Worm (Caenorhabditis elegans) whole organism, late embryonic: Measurements from ENCODE around the gene ins-31.

ENCODE experiments used
- C38D4.7 ChIP-seq: fragments of 200-800 bp; sonication (Bioruptor generic); optimal IDR thresholded peaks from 2 replicates; lab custom pipeline; 2018; ENCODE audit warnings: mild to moderate bottlenecking, missing genetic modification characterization, moderate library complexity, missing compliant biosample characterization
- T23F11.4 ChIP-seq: fragments of 200-800 bp; sonication (Bioruptor generic); optimal IDR thresholded peaks from 2 replicates; lab custom pipeline; 2018; ENCODE audit warnings: mild to moderate bottlenecking, missing genetic modification characterization, missing compliant biosample characterization
- ahr-1 ChIP-seq: sonication (generic microtip); optimal IDR thresholded peaks from 2 replicates; lab custom pipeline; 2016; ENCODE audit warnings: missing genetic modification characterization, missing compliant biosample characterization
- ama-1 ChIP-seq: fragments of 150-350 bp; optimal IDR thresholded peaks from 2 replicates; lab custom pipeline; 2014
- ceh-19 ChIP-seq: fragments of 200-800 bp; sonication (Bioruptor generic); optimal IDR thresholded peaks from 2 replicates; lab custom pipeline; 2018; ENCODE audit warnings: mild to moderate bottlenecking, missing genetic modification characterization, missing compliant biosample characterization
- ceh-2 ChIP-seq: sonication (generic microtip); optimal IDR thresholded peaks from 2 replicates; lab custom pipeline; 2016; ENCODE audit warnings: missing genotype, missing genetic modification characterization, missing compliant biosample characterization
- ceh-22 ChIP-seq: sonication (generic microtip); optimal IDR thresholded peaks from 2 replicates; lab custom pipeline; 2017; ENCODE audit warnings: missing biosample characterization, missing genetic modification characterization
- ceh-24 ChIP-seq: sonication (generic microtip); optimal IDR thresholded peaks from 2 replicates; lab custom pipeline; 2016; ENCODE audit warnings: mild to moderate bottlenecking, missing genetic modification characterization, missing compliant biosample characterization
- ceh-31 ChIP-seq: sonication (generic microtip); optimal IDR thresholded peaks from 2 replicates; lab custom pipeline; 2016; ENCODE audit warnings: missing genetic modification characterization, missing compliant biosample characterization
- ceh-34 ChIP-seq: sonication (generic microtip); optimal IDR thresholded peaks from 2 replicates; lab custom pipeline; 2016; ENCODE audit warnings: mild to moderate bottlenecking, missing genetic modification characterization, missing compliant biosample characterization
- ceh-48 ChIP-seq: sonication (generic microtip); optimal IDR thresholded peaks from 2 replicates; lab custom pipeline; 2016; ENCODE audit warnings: missing genetic modification characterization, inconsistent platforms, missing compliant biosample characterization
- ceh-6 ChIP-seq: fragments of 200-800 bp; sonication (Bioruptor generic); optimal IDR thresholded peaks from 2 replicates; lab custom pipeline; 2018; ENCODE audit warnings: mild to moderate bottlenecking, missing genetic modification characterization, missing compliant biosample characterization
- che-1 ChIP-seq: sonication (generic microtip); optimal IDR thresholded peaks from 2 replicates; lab custom pipeline; 2016; ENCODE audit warnings: mild to moderate bottlenecking, missing genetic modification characterization, missing compliant biosample characterization
- dmd-4 ChIP-seq: sonication (generic microtip); optimal IDR thresholded peaks from 2 replicates; lab custom pipeline; 2016; ENCODE audit warnings: borderline replicate concordance, missing genetic modification characterization, missing compliant biosample characterization
- dve-1 ChIP-seq: sonication (generic microtip); optimal IDR thresholded peaks from 2 replicates; lab custom pipeline; 2017; ENCODE audit warnings: antibody characterized with exemption, mild to moderate bottlenecking, missing genetic modification characterization, missing compliant biosample characterization
- elt-2 ChIP-seq: sonication (generic microtip); optimal IDR thresholded peaks from 2 replicates; lab custom pipeline; 2016; ENCODE audit warnings: missing genetic modification reagents, missing genetic modification characterization, missing compliant biosample characterization
- elt-4 ChIP-seq: sonication (generic microtip); optimal IDR thresholded peaks from 2 replicates; lab custom pipeline; 2016; ENCODE audit warnings: missing genetic modification characterization, missing compliant biosample characterization
- ets-4 ChIP-seq: sonication (generic microtip); optimal IDR thresholded peaks from 2 replicates; lab custom pipeline; 2016; ENCODE audit warnings: missing genetic modification characterization, missing compliant biosample characterization
- eyg-1 ChIP-seq: sonication (generic microtip); optimal IDR thresholded peaks from 2 replicates; lab custom pipeline; 2016; ENCODE audit warnings: missing genotype, missing genetic modification characterization, missing compliant biosample characterization
- fax-1 ChIP-seq: sonication (generic microtip); optimal IDR thresholded peaks from 2 replicates; lab custom pipeline; 2016; ENCODE audit warnings: missing genotype, missing genetic modification characterization, missing compliant biosample characterization
- fkh-6 ChIP-seq: sonication (generic microtip); optimal IDR thresholded peaks from 2 replicates; lab custom pipeline; 2016; ENCODE audit warnings: missing genetic modification characterization, missing compliant biosample characterization
- hlh-15 ChIP-seq: sonication (generic microtip); optimal IDR thresholded peaks from 2 replicates; lab custom pipeline; 2016; ENCODE audit warnings: missing genetic modification characterization, missing compliant biosample characterization
- hlh-6 ChIP-seq: sonication (generic microtip); optimal IDR thresholded peaks from 2 replicates; lab custom pipeline; 2016; ENCODE audit warnings: missing genotype, missing genetic modification characterization, missing compliant biosample characterization
- hlh-8 ChIP-seq: sonication (generic microtip); optimal IDR thresholded peaks from 2 replicates; lab custom pipeline; 2016; ENCODE audit warnings: missing genotype, missing genetic modification characterization, missing compliant biosample characterization
- lim-6 ChIP-seq: sonication (generic microtip); optimal IDR thresholded peaks from 2 replicates; lab custom pipeline; 2016; ENCODE audit warnings: missing genetic modification characterization, missing compliant biosample characterization
- lin-11 ChIP-seq: fragments of 200-800 bp; sonication (Bioruptor generic); optimal IDR thresholded peaks from 2 replicates; lab custom pipeline; 2018; ENCODE audit warnings: mild to moderate bottlenecking, missing genetic modification characterization, missing compliant biosample characterization
- madf-2 ChIP-seq: sonication (generic microtip); optimal IDR thresholded peaks from 2 replicates; lab custom pipeline; 2017; ENCODE audit warnings: missing genetic modification characterization, missing compliant biosample characterization
- nfya-1 ChIP-seq: sonication (generic microtip); optimal IDR thresholded peaks from 2 replicates; lab custom pipeline; 2017; ENCODE audit warnings: missing genetic modification characterization, mild to moderate bottlenecking, missing compliant biosample characterization, antibody characterized with exemption, moderate library complexity
- nhr-232 ChIP-seq: sonication (generic microtip); optimal IDR thresholded peaks from 2 replicates; lab custom pipeline; 2016; ENCODE audit warnings: missing genetic modification characterization, missing compliant biosample characterization
- pag-3 ChIP-seq: sonication (generic microtip); optimal IDR thresholded peaks from 2 replicates; lab custom pipeline; 2016; ENCODE audit warnings: missing compliant biosample characterization, missing genetic modification characterization, borderline replicate concordance
- pax-1 ChIP-seq: fragments of 150-350 bp; optimal IDR thresholded peaks from 2 replicates; lab custom pipeline; 2014; ENCODE audit warnings: missing biosample characterization, missing genetic modification characterization
- pha-2 ChIP-seq: sonication (generic microtip); optimal IDR thresholded peaks from 2 replicates; lab custom pipeline; 2017; ENCODE audit warnings: mild to moderate bottlenecking, missing genetic modification characterization, missing compliant biosample characterization
- pha-4 ChIP-seq: fragments of 150-350 bp; optimal IDR thresholded peaks from 2 replicates; lab custom pipeline; 2018; ENCODE audit warnings: missing biosample characterization, missing genetic modification reagents, missing genetic modification characterization
- pqm-1 ChIP-seq: sonication (generic microtip); optimal IDR thresholded peaks from 2 replicates; lab custom pipeline; 2016; ENCODE audit warnings: missing genetic modification characterization, missing compliant biosample characterization
- pros-1 ChIP-seq: fragments of 150-350 bp; optimal IDR thresholded peaks from 2 replicates; lab custom pipeline; 2014; ENCODE audit warnings: missing biosample characterization, missing genetic modification reagents, missing genetic modification characterization
- rnt-1 ChIP-seq: sonication (generic microtip); optimal IDR thresholded peaks from 2 replicates; lab custom pipeline; 2016; ENCODE audit warnings: missing genetic modification characterization, missing compliant biosample characterization
- sox-4 ChIP-seq: sonication (generic microtip); optimal IDR thresholded peaks from 2 replicates; lab custom pipeline; 2017; ENCODE audit warnings: mild to moderate bottlenecking, missing genetic modification characterization, inconsistent platforms, missing compliant biosample characterization
- syd-9 ChIP-seq: sonication (generic microtip); optimal IDR thresholded peaks from 2 replicates; lab custom pipeline; 2016; ENCODE audit warnings: mild to moderate bottlenecking, missing genetic modification characterization, moderate library complexity, missing compliant biosample characterization
- tbx-2 ChIP-seq: sonication (generic microtip); optimal IDR thresholded peaks from 2 replicates; lab custom pipeline; 2016; ENCODE audit warnings: missing genetic modification characterization, missing compliant biosample characterization
- ttx-3 ChIP-seq: sonication (generic microtip); optimal IDR thresholded peaks from 2 replicates; lab custom pipeline; 2016; ENCODE audit warnings: missing genetic modification reagents, missing genetic modification characterization, missing compliant biosample characterization
- unc-3 ChIP-seq, 2 experiments: fragments of 200-800 bp in 1 of 2; sonication (Bioruptor generic) in 1 of 2; sonication (generic microtip) in 1 of 2; conservative IDR thresholded peaks in 1 of 2; optimal IDR thresholded peaks in 1 of 2; 2 replicates each; pipeline versions ENCODE4 v1.3.6 to Lab custom; 2016 to 2022; ENCODE audit warnings: missing compliant biosample characterization in 2 of 2, missing genetic modification characterization in 2 of 2, missing genetic modification reagents in 1 of 2
- unc-42 ChIP-seq: sonication (generic microtip); optimal IDR thresholded peaks from 2 replicates; lab custom pipeline; 2016; ENCODE audit warnings: missing genotype, missing genetic modification characterization, missing compliant biosample characterization
- zip-5 ChIP-seq: sonication (generic microtip); optimal IDR thresholded peaks from 2 replicates; lab custom pipeline; 2016; ENCODE audit warnings: missing genetic modification characterization, missing compliant biosample characterization

ins-31 gene

DNA sequence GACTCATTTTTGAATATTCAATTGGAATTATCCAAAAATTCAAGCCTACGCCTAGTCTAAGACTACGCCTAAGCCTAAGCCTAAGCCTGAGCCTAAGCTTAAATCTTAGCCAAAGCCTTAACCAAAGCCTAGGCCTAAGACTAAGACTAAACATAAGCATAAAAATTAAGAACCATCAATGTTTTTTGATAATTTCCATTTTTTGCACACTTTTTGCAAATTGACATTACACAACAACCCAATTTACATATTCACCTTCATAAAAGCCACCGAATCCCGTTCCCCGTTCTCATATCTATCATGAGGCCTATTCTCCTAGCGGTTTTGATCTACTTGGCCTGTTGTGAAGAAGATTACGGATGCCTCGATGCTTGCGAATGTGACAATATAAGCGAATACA lies 9.4 kb upstream of the ins-31 start, which contains the start of gene T10D4.7:
Gene T10D4.7 (plus strand): TSS at position 301 of the 400 bp plus-strand sequence.
- no peak for TF ChIP-seq eyg-1
- TF ChIP-seq C38D4.7: no peak
- TF ChIP-seq ceh-19 (GFP tag; lab: Kevin White, UChicago): no peak
- no peak for TF ChIP-seq hlh-15 (tag; lab: Kevin White, UChicago)
- no peak for TF ChIP-seq pag-3 (tag; lab: Kevin White, UChicago)
- no peak for TF ChIP-seq che-1 (tag; lab: Kevin White, UChicago)
- no peak for TF ChIP-seq dmd-4 (tag; lab: Kevin White, UChicago)
- TF ChIP-seq nhr-232 (tag; lab: Kevin White, UChicago): no peak
- no peak for TF ChIP-seq ceh-22
- TF ChIP-seq pax-1 (tag; lab: Kevin White, UChicago): no peak
- no peak for TF ChIP-seq hlh-8 (tag; lab: Kevin White, UChicago)
- TF ChIP-seq ceh-6 (GFP tag; lab: Kevin White, UChicago): no peak
- TF ChIP-seq zip-5 (tag; lab: Kevin White, UChicago): no peak
- no peak for TF ChIP-seq pqm-1 (tag; lab: Kevin White, UChicago)
- no peak for TF ChIP-seq madf-2 (tag; lab: Kevin White, UChicago)
- no peak for TF ChIP-seq fkh-6 (tag; lab: Kevin White, UChicago)
- no peak for TF ChIP-seq ahr-1
- no peak for TF ChIP-seq lim-6 (tag; lab: Kevin White, UChicago)
- TF ChIP-seq lin-11 (tag; lab: Kevin White, UChicago): no peak
- TF ChIP-seq ama-1 (lab: Kevin White, UChicago): no peak

DNA sequence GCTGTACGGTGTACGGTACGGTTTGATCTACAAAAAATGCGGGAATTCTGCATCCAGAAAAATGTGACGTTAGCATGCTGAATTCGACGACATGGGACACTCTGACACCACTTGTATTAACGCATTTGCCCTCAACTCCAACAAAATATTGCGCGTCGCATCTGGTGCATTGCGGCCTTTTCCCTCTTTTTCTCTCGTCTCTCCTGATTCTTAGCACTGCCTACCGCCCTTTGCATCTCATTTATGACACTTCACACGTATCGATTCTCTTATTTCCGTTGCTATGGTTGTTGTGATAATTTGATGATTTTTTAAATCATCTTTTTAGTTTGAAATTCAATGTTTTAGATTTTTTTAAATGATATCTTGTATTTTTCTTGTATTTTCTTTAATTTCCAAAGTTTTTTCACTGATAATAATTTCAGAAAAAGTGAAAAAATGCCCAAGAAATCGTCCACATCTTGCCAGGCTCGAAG lies 7.9 kb upstream of the ins-31 start, which contains the start of gene T10D4.6:
Gene T10D4.6 (plus strand): TSS at position 426 of the 476 bp plus-strand sequence.
- TF ChIP-seq tbx-2: peak; percentile 70
- TF ChIP-seq pax-1 (tag; lab: Kevin White, UChicago): no peak
- no peak for TF ChIP-seq ttx-3
- no peak for TF ChIP-seq pha-2 (tag; lab: Kevin White, UChicago)
- no peak for TF ChIP-seq zip-5 (tag; lab: Kevin White, UChicago)
- TF ChIP-seq ceh-31 (tag; lab: Kevin White, UChicago): peak; percentile 27
- no peak for TF ChIP-seq elt-2
- TF ChIP-seq C38D4.7: no peak
- TF ChIP-seq che-1 (tag; lab: Kevin White, UChicago): no peak
- no peak for TF ChIP-seq rnt-1 (tag; lab: Kevin White, UChicago)
- TF ChIP-seq madf-2 (tag; lab: Kevin White, UChicago): no peak
- peak; percentile 71 for TF ChIP-seq ceh-48 (tag; lab: Kevin White, UChicago)
- no peak for TF ChIP-seq lim-6 (tag; lab: Kevin White, UChicago)
- peak; percentile 34 for TF ChIP-seq unc-42
- no peak for TF ChIP-seq pha-4
- no peak for TF ChIP-seq hlh-6 (tag; lab: Kevin White, UChicago)
- TF ChIP-seq dve-1: no peak
- TF ChIP-seq ceh-34 (tag; lab: Kevin White, UChicago): peak; percentile 40
- TF ChIP-seq sox-4 (tag; lab: Kevin White, UChicago): no peak
- no peak for TF ChIP-seq elt-4
- no peak for TF ChIP-seq eyg-1
- TF ChIP-seq syd-9 (tag; lab: Kevin White, UChicago): no peak
- TF ChIP-seq ceh-24 (tag; lab: Kevin White, UChicago): no peak
- TF ChIP-seq ceh-2 (tag; lab: Kevin White, UChicago): peak; percentile 0
- no peak for TF ChIP-seq hlh-15 (tag; lab: Kevin White, UChicago)
- TF ChIP-seq ets-4 (tag; lab: Kevin White, UChicago): no peak
- TF ChIP-seq pros-1 (tag; lab: Kevin White, UChicago): no peak
- no peak for TF ChIP-seq T23F11.4 (GFP tag; lab: Kevin White, UChicago)
- no peak for TF ChIP-seq dmd-4 (tag; lab: Kevin White, UChicago)
- TF ChIP-seq fkh-6 (tag; lab: Kevin White, UChicago): no peak
- TF ChIP-seq fax-1: no peak
- TF ChIP-seq nfya-1 (tag; lab: Kevin White, UChicago): peak; percentile 42
- no peak for TF ChIP-seq unc-3 (GFP tag; conservative IDR thresholded peaks at IDR 0.05; lab: Robert Waterston, UW)
- TF ChIP-seq unc-3 (tag; optimal IDR thresholded peaks at IDR 0.05; lab: Kevin White, UChicago): no peak
